Worm (Caenorhabditis elegans) whole organism, L2 larva: ENCODE results near the gene far-5.

Experiments used
- lin-13 ChIP-seq: fragments of 150-350 bp; optimal IDR thresholded peaks from 2 replicates; lab custom pipeline; 2014; ENCODE audit warnings: missing biosample characterization, missing genetic modification reagents, missing genetic modification characterization
- nhr-11 ChIP-seq: fragments of 150-350 bp; optimal IDR thresholded peaks from 2 replicates; lab custom pipeline; 2014; ENCODE audit warnings: missing biosample characterization, missing genetic modification characterization

- TF ChIP-seq nhr-11 (tag; lab: Kevin White, UChicago) (no peak), lin-13 (GFP tag; lab: Kevin White, UChicago) (no peak)
Observed at ce11 chrV:13004374-13004773, 9.0 kb downstream of the far-5 start.
